Fruit fly (Drosophila melanogaster): Measurements from ENCODE around the gene Flo2.

DNA sequence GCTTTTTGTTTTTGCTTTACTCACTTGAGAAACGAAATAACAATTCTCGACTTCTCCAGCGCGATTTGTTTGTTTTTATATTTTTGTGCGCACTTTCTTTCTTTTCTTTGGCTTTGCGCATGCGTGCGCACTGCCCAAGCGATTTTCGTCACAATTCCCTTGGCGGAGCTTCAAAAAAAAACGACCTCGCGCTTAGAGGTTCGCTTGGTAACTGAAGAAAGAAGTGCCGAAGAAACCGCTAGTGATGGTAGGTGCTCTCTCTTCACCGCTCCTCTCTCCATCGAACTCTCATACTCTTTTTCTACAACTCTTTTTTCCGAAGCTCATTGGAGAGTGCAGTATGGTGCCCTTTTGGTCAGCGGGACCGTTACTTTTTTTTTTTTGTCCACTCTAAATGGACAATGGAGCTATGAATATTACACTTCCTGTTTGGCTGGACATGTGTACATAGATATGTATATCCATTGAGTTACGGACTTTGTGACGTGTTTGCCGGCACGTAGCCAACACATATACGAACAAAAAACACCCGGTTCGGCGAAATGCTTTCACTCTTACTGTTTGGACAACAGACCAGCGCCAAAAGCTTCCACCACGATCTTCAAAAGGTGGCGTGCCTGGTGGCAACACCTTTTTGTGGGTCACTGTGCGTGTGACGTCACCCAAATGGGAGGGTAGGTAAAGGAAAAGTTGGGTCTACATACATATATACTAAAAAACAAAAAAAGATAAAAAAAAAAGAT, 84.3 kb downstream of the Flo2 start, which contains the start of gene CG9503:
- no peak for TF ChIP-seq Myc (optimal IDR thresholded peaks at IDR 0.05)
- no peak for TF ChIP-seq h (optimal IDR thresholded peaks at IDR 0.05)
- no peak for TF ChIP-seq psq (optimal IDR thresholded peaks at IDR 0.05)
- TF ChIP-seq Sin3A (optimal IDR thresholded peaks at IDR 0.05) = no peak
- no peak for TF ChIP-seq ttk (optimal IDR thresholded peaks at IDR 0.05)
- TF ChIP-seq insv (optimal IDR thresholded peaks at IDR 0.05) = no peak

Data from Kc167 (cell line).